Fruit fly (Drosophila melanogaster) whole organism, prepupa: Measurements from ENCODE around the gene amx.

Experiments used
- Blimp-1 ChIP-seq: fragments of 200-800 bp; sonication (Bioruptor generic); optimal IDR thresholded peaks from 3 replicates; lab custom pipeline; 2017; ENCODE audit warnings: missing biosample characterization, missing genetic modification characterization, mild to moderate bottlenecking, moderate library complexity, missing genetic modification reagents
- CG10669 ChIP-seq: fragments of 200-800 bp; sonication (Bioruptor generic); optimal IDR thresholded peaks from 3 replicates; lab custom pipeline; 2018; ENCODE audit warnings: missing biosample characterization, mild to moderate bottlenecking, missing genetic modification characterization, moderate library complexity
- CG11294 ChIP-seq: fragments of 200-800 bp; sonication (Bioruptor generic); IDR thresholded peaks from 2 replicates; pipeline ENCODE4 v1.3.6; 2022; ENCODE audit warnings: missing biosample characterization, missing genetic modification characterization
- CG11762 ChIP-seq: fragments of 200-800 bp; sonication (Bioruptor generic); optimal IDR thresholded peaks from 3 replicates; lab custom pipeline; 2016; ENCODE audit warnings: missing biosample characterization, missing genetic modification characterization; ENCODE audit not compliant: insufficient read depth
- CG11902 ChIP-seq: fragments of 200-800 bp; sonication (Bioruptor generic); optimal IDR thresholded peaks from 3 replicates; lab custom pipeline; 2016; ENCODE audit warnings: missing biosample characterization, missing genetic modification characterization
- CG1621 ChIP-seq: fragments of 200-800 bp; sonication (Bioruptor generic); optimal IDR thresholded peaks from 3 replicates; lab custom pipeline; 2018; ENCODE audit warnings: missing biosample characterization, mild to moderate bottlenecking, missing genetic modification characterization
- CG16779 ChIP-seq: fragments of 200-800 bp; sonication (Bioruptor generic); optimal IDR thresholded peaks from 3 replicates; lab custom pipeline; 2017; ENCODE audit warnings: missing biosample characterization, mild to moderate bottlenecking, missing genetic modification characterization
- CG3032 ChIP-seq: fragments of 200-800 bp; optimal IDR thresholded peaks from 2 replicates; lab custom pipeline; 2019; ENCODE audit warnings: missing biosample characterization, mild to moderate bottlenecking, missing genetic modification characterization, moderate library complexity
- CG31627 ChIP-seq: fragments of 200-800 bp; sonication (Bioruptor generic); optimal IDR thresholded peaks from 3 replicates; lab custom pipeline; 2016; ENCODE audit warnings: missing biosample characterization, missing genetic modification characterization
- CG32006 ChIP-seq: fragments of 200-800 bp; sonication (Bioruptor generic); optimal IDR thresholded peaks from 3 replicates; lab custom pipeline; 2017; ENCODE audit warnings: missing biosample characterization, mild to moderate bottlenecking, missing genetic modification characterization
- CG34406 ChIP-seq: fragments of 200-800 bp; sonication (Bioruptor generic); optimal IDR thresholded peaks from 3 replicates; lab custom pipeline; 2016; ENCODE audit warnings: missing biosample characterization, missing genetic modification characterization
- CG3919 ChIP-seq: fragments of 200-800 bp; sonication (Bioruptor generic); optimal IDR thresholded peaks from 3 replicates; lab custom pipeline; 2016; ENCODE audit warnings: missing biosample characterization, missing genetic modification characterization
- CG4318 ChIP-seq: fragments of 200-800 bp; sonication (Bioruptor generic); optimal IDR thresholded peaks from 3 replicates; lab custom pipeline; 2017; ENCODE audit warnings: missing biosample characterization, mild to moderate bottlenecking, missing genetic modification characterization
- CG6163 ChIP-seq: fragments of 200-800 bp; sonication (Bioruptor generic); IDR thresholded peaks from 3 replicates; pipeline ENCODE4 v1.3.6; 2022; ENCODE audit warnings: missing biosample characterization, missing genetic modification characterization
- CG6276 ChIP-seq: fragments of 200-800 bp; sonication (Bioruptor generic); optimal IDR thresholded peaks from 2 replicates; lab custom pipeline; 2017; ENCODE audit warnings: missing biosample characterization, mild to moderate bottlenecking, missing genetic modification characterization
- CG6792 ChIP-seq: fragments of 200-800 bp; sonication (Bioruptor generic); optimal IDR thresholded peaks from 3 replicates; lab custom pipeline; 2016; ENCODE audit warnings: missing biosample characterization, missing genetic modification characterization
- CG6808 ChIP-seq: fragments of 200-800 bp; sonication (Bioruptor generic); optimal IDR thresholded peaks from 3 replicates; lab custom pipeline; 2017; ENCODE audit warnings: missing biosample characterization, missing genetic modification characterization, mild to moderate bottlenecking, moderate library complexity, missing genetic modification reagents
- CG6854 ChIP-seq: fragments of 200-800 bp; sonication (Bioruptor generic); optimal IDR thresholded peaks from 2 replicates; lab custom pipeline; 2017; ENCODE audit warnings: missing biosample characterization, mild to moderate bottlenecking, missing genetic modification characterization
- CG7368 ChIP-seq: fragments of 200-800 bp; sonication (Bioruptor generic); optimal IDR thresholded peaks from 3 replicates; lab custom pipeline; 2016; ENCODE audit warnings: missing biosample characterization, missing genetic modification characterization
- CG8119 ChIP-seq: fragments of 200-800 bp; sonication (Bioruptor generic); IDR thresholded peaks from 3 replicates; pipeline ENCODE4 v1.3.6; 2022; ENCODE audit warnings: missing biosample characterization, missing genetic modification characterization
- CG8319 ChIP-seq: fragments of 200-800 bp; sonication (Bioruptor generic); optimal IDR thresholded peaks from 3 replicates; lab custom pipeline; 2016; ENCODE audit warnings: missing biosample characterization, missing genetic modification characterization
- CG8632 ChIP-seq: fragments of 200-800 bp; sonication (Bioruptor generic); optimal IDR thresholded peaks from 3 replicates; lab custom pipeline; 2016; ENCODE audit warnings: missing biosample characterization, missing genetic modification characterization
- Eip75B ChIP-seq: fragments of 200-800 bp; sonication (Bioruptor generic); optimal IDR thresholded peaks from 3 replicates; lab custom pipeline; 2016; ENCODE audit warnings: missing biosample characterization, missing genetic modification characterization
- Eip78C ChIP-seq: fragments of 200-800 bp; sonication (Bioruptor generic); peaks from one replicate; lab custom pipeline; 2016; ENCODE audit warnings: missing biosample characterization, missing genetic modification characterization
- Eip93F ChIP-seq: fragments of 200-800 bp; sonication (Bioruptor generic); optimal IDR thresholded peaks from 2 replicates; lab custom pipeline; 2016; ENCODE audit warnings: missing biosample characterization, mild to moderate bottlenecking, missing genetic modification characterization
- Ets96B ChIP-seq: fragments of 200-800 bp; optimal IDR thresholded peaks from 2 replicates; lab custom pipeline; 2019; ENCODE audit warnings: missing biosample characterization, mild to moderate bottlenecking, missing genetic modification characterization, moderate library complexity
- Hr38 ChIP-seq: sonication (Bioruptor generic); optimal IDR thresholded peaks from 2 replicates; lab custom pipeline; 2016; ENCODE audit warnings: missing biosample characterization, missing genetic modification characterization
- Hr39 ChIP-seq: fragments of 200-800 bp; sonication (Bioruptor generic); optimal IDR thresholded peaks from 2 replicates; lab custom pipeline; 2016; ENCODE audit warnings: missing biosample characterization, missing genetic modification characterization
- Hr4 ChIP-seq: fragments of 200-800 bp; sonication (Bioruptor generic); optimal IDR thresholded peaks from 3 replicates; lab custom pipeline; 2016; ENCODE audit warnings: missing biosample characterization, missing genetic modification characterization
- Lpt ChIP-seq: fragments of 200-800 bp; sonication (Bioruptor generic); optimal IDR thresholded peaks from 3 replicates; lab custom pipeline; 2016; ENCODE audit warnings: missing biosample characterization, missing genetic modification characterization
- Met ChIP-seq: fragments of 200-800 bp; sonication (Bioruptor generic); optimal IDR thresholded peaks from 3 replicates; lab custom pipeline; 2016; ENCODE audit warnings: missing biosample characterization, missing genetic modification characterization
- OdsH ChIP-seq: fragments of 200-800 bp; sonication (Bioruptor generic); optimal IDR thresholded peaks from 3 replicates; lab custom pipeline; 2016; ENCODE audit warnings: missing biosample characterization, missing genetic modification characterization
- Smox ChIP-seq: fragments of 200-800 bp; sonication (Bioruptor generic); optimal IDR thresholded peaks from 3 replicates; lab custom pipeline; 2016; ENCODE audit warnings: missing biosample characterization, missing genetic modification characterization
- Sox102F ChIP-seq: fragments of 200-800 bp; sonication (Bioruptor generic); optimal IDR thresholded peaks from 2 replicates; lab custom pipeline; 2016; ENCODE audit warnings: missing biosample characterization, mild to moderate bottlenecking, missing genetic modification characterization
- Sox14 ChIP-seq: fragments of 200-800 bp; sonication (Bioruptor generic); optimal IDR thresholded peaks from 3 replicates; lab custom pipeline; 2016; ENCODE audit warnings: missing biosample characterization, missing genetic modification characterization
- Sox15 ChIP-seq: fragments of 200-800 bp; sonication (Bioruptor generic); optimal IDR thresholded peaks from 3 replicates; lab custom pipeline; 2016; ENCODE audit warnings: missing biosample characterization, missing genetic modification characterization
- achi ChIP-seq: fragments of 200-800 bp; sonication (Bioruptor generic); optimal IDR thresholded peaks from 3 replicates; lab custom pipeline; 2016; ENCODE audit warnings: missing biosample characterization, missing genetic modification characterization
- acj6 ChIP-seq: fragments of 200-800 bp; sonication (Bioruptor generic); optimal IDR thresholded peaks from 3 replicates; lab custom pipeline; 2016; ENCODE audit warnings: missing biosample characterization, missing genetic modification characterization
- cyc ChIP-seq: fragments of 200-800 bp; sonication (Bioruptor generic); optimal IDR thresholded peaks from 3 replicates; lab custom pipeline; 2016; ENCODE audit warnings: missing biosample characterization, missing genetic modification characterization
- fd59A ChIP-seq: fragments of 200-800 bp; sonication (Bioruptor generic); optimal IDR thresholded peaks from 2 replicates; lab custom pipeline; 2017; ENCODE audit warnings: missing biosample characterization, mild to moderate bottlenecking, missing genetic modification characterization, missing genetic modification reagents
- lz ChIP-seq: fragments of 200-800 bp; sonication (Bioruptor generic); optimal IDR thresholded peaks from 3 replicates; lab custom pipeline; 2016; ENCODE audit warnings: missing biosample characterization, missing genetic modification characterization
- net ChIP-seq: fragments of 200-800 bp; sonication (Bioruptor generic); optimal IDR thresholded peaks from 3 replicates; lab custom pipeline; 2016; ENCODE audit warnings: missing biosample characterization, missing genetic modification characterization
- pdm3 ChIP-seq: fragments of 200-800 bp; sonication (Bioruptor generic); optimal IDR thresholded peaks from 3 replicates; lab custom pipeline; 2016; ENCODE audit warnings: missing biosample characterization, missing genetic modification characterization
- salr ChIP-seq, 2 experiments: fragments of 200-800 bp; sonication (Bioruptor generic); optimal IDR thresholded peaks; 3 replicates each; lab custom pipeline; 2016 to 2018; ENCODE audit warnings: missing biosample characterization in 2 of 2, missing genetic modification characterization in 2 of 2, mild to moderate bottlenecking in 1 of 2
- svp ChIP-seq: fragments of 200-800 bp; sonication (Bioruptor generic); peaks from one replicate; lab custom pipeline; 2016; ENCODE audit warnings: missing biosample characterization, missing genetic modification characterization
- topi ChIP-seq: fragments of 200-800 bp; sonication (Bioruptor generic); optimal IDR thresholded peaks from 3 replicates; lab custom pipeline; 2016; ENCODE audit warnings: missing biosample characterization, missing genetic modification characterization
- vri ChIP-seq: fragments of 200-800 bp; sonication (Bioruptor generic); optimal IDR thresholded peaks from 3 replicates; lab custom pipeline; 2016; ENCODE audit warnings: missing biosample characterization, mild to moderate bottlenecking, missing genetic modification characterization

The amx gene

DNA sequence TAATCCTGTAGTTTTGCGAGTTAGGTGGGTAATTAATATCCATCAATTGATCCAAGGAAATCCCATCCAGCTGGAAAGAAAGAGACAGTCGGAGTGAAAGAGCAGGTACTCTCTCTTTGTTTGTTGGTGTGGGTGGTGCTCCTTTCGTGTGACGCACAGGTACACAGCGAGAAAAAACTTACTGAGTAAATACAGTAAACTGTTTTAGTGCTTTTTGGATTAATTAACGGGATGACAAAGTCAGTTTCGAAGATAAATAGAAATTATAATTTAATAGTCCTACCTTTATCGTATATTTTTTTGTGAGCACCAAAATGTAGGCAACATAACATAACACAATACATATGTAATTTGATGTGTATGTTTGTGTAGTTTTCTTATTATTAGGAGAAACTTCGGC, 904 bp upstream of the amx start (continued):
- TF ChIP-seq cyc (GFP tag; lab: Kevin White, UChicago): peak; percentile 13
- TF ChIP-seq CG6808 (GFP tag; lab: Kevin White, UChicago): peak; percentile 43
- TF ChIP-seq CG32006 (GFP tag; lab: Kevin White, UChicago): peak; percentile 62
- peak; percentile 48 for TF ChIP-seq Eip75B
- TF ChIP-seq CG8319 (GFP tag; lab: Kevin White, UChicago): no peak
- no peak for TF ChIP-seq CG4318 (GFP tag; lab: Kevin White, UChicago)
- peak; percentile 71 for TF ChIP-seq CG8119
- peak; percentile 56 for TF ChIP-seq CG34406 (GFP tag; lab: Kevin White, UChicago)
- peak in 1 of 2 experiments; percentile 23 for TF ChIP-seq salr (GFP tag; optimal IDR thresholded peaks at IDR 0.05; lab: Kevin White, UChicago)
- no peak for TF ChIP-seq vri (GFP tag; lab: Kevin White, UChicago)
- TF ChIP-seq topi (GFP tag; lab: Kevin White, UChicago): peak; percentile 37
- no peak for TF ChIP-seq Lpt (GFP tag; lab: Kevin White, UChicago)
- peak; percentile 46 for TF ChIP-seq CG10669 (GFP tag; lab: Kevin White, UChicago)
- TF ChIP-seq CG6792 (GFP tag; lab: Kevin White, UChicago): peak; percentile 14
- peak; percentile 47 for TF ChIP-seq Hr4 (GFP tag; lab: Kevin White, UChicago)
- TF ChIP-seq Ets96B: peak; percentile 61
- no peak for TF ChIP-seq Eip93F
- peak; percentile 18 for TF ChIP-seq CG6276 (GFP tag; lab: Kevin White, UChicago)
- TF ChIP-seq CG7368: no peak
- TF ChIP-seq CG16779 (tag; lab: Kevin White, UChicago): no peak
- peak; percentile 55 for TF ChIP-seq CG3919
- no peak for TF ChIP-seq CG1621 (tag; lab: Kevin White, UChicago)
- TF ChIP-seq CG8632 (GFP tag; lab: Kevin White, UChicago): peak; percentile 27
- TF ChIP-seq Hr38 (GFP tag; lab: Kevin White, UChicago): no peak
- peak; percentile 28 for TF ChIP-seq Sox14 (GFP tag; lab: Kevin White, UChicago)
- TF ChIP-seq svp (GFP tag; lab: Kevin White, UChicago): peak; percentile 70
- TF ChIP-seq CG6854: no peak
- TF ChIP-seq Sox102F (GFP tag; lab: Kevin White, UChicago): no peak

DNA sequence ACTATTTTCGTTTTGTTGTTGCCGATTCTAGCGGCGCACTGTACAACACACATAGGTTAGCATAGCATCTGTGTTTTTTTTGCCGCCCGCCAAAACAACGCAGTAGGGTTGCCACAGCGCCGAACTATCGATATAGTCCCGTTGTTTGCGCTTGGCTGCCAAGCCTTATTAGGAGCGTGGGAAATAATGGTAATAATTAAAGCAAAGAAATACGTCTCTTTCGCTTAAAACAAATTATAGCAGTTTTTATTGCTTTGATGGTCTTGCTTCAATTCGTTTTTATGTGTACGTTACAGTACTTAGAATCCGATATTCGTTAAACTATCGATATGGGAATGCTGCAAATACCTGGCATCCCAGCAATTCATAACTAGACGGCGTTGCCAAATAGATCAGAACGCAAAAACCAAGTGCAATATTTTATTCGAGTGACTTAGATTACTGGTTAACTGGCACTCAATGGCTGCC, 3.7 kb downstream of the amx start, which contains the start of the genes mxc and Larp7:
TSS of gene mxc (minus strand) at position 51 of the 468 bp plus-strand sequence.
TSS of gene Larp7 (plus strand) at position 401 of the 468 bp plus-strand sequence.
- TF ChIP-seq CG10669 (GFP tag; lab: Kevin White, UChicago) (no peak), Met (no peak), Hr39 (GFP tag; lab: Kevin White, UChicago) (peak; percentile 77), vri (GFP tag; lab: Kevin White, UChicago) (no peak), CG8632 (GFP tag; lab: Kevin White, UChicago) (no peak), CG3032 (tag; lab: Kevin White, UChicago) (peak; percentile 65), net (GFP tag; lab: Kevin White, UChicago) (no peak), Sox15 (peak; percentile 40), CG34406 (GFP tag; lab: Kevin White, UChicago) (peak; percentile 38), lz (GFP tag; lab: Kevin White, UChicago) (peak; percentile 85), CG6163 (GFP tag; lab: Robert Waterston, UW) (no peak), Hr38 (GFP tag; lab: Kevin White, UChicago) (no peak), Blimp-1 (no peak), CG11762 (no peak), CG8319 (GFP tag; lab: Kevin White, UChicago) (no peak), CG31627 (GFP tag; lab: Kevin White, UChicago) (peak; percentile 76), Smox (GFP tag; lab: Kevin White, UChicago) (no peak), svp (GFP tag; lab: Kevin White, UChicago) (peak; percentile 82), CG3919 (no peak), CG7368 (no peak), acj6 (GFP tag; lab: Kevin White, UChicago) (no peak), CG6792 (GFP tag; lab: Kevin White, UChicago) (peak; percentile 39), CG32006 (GFP tag; lab: Kevin White, UChicago) (no peak), Lpt (GFP tag; lab: Kevin White, UChicago) (no peak), Sox14 (GFP tag; lab: Kevin White, UChicago) (no peak), fd59A (peak; percentile 20), CG11294 (GFP tag; lab: Robert Waterston, UW) (0 out of 2 replicates have a peak, but pooled peaks have one; percentile 35), CG16779 (tag; lab: Kevin White, UChicago) (no peak), CG8119 (no peak), Eip78C (no peak), Sox102F (GFP tag; lab: Kevin White, UChicago) (no peak), Hr4 (GFP tag; lab: Kevin White, UChicago) (no peak), pdm3 (no peak), Eip75B (no peak), OdsH (GFP tag; lab: Kevin White, UChicago) (no peak), salr (GFP tag; optimal IDR thresholded peaks at IDR 0.05; lab: Kevin White, UChicago) (no peak), CG4318 (GFP tag; lab: Kevin White, UChicago) (no peak), CG11902 (GFP tag; lab: Kevin White, UChicago) (peak; percentile 45), achi (GFP tag; lab: Kevin White, UChicago) (no peak)
